Fruit fly (Drosophila melanogaster) whole organism: ENCODE data around the gene snky.

Source experiments
- CG8478 ChIP-seq: fragments of >200 bp; optimal IDR thresholded peaks from 2 replicates; lab custom pipeline; 2018; ENCODE audit warnings: inconsistent platforms
- Dll ChIP-seq: fragments of >200 bp; optimal IDR thresholded peaks from 2 replicates; lab custom pipeline; 2017
- EcR ChIP-seq, 2 experiments: fragments of >200 bp; optimal IDR thresholded peaks; 2 replicates each; lab custom pipeline; 2017; ENCODE audit warnings: missing biosample characterization in 2 of 2, missing genetic modification characterization in 2 of 2, missing genetic modification reagents in 2 of 2
- pan ChIP-seq: fragments of >200 bp; optimal IDR thresholded peaks from 2 replicates; lab custom pipeline; 2017
- psq ChIP-seq: fragments of >200 bp; optimal IDR thresholded peaks from 2 replicates; lab custom pipeline; 2017
- usp ChIP-seq: fragments of >200 bp; optimal IDR thresholded peaks from 2 replicates; lab custom pipeline; 2017; ENCODE audit warnings: missing biosample characterization, missing genetic modification characterization, mixed read lengths

Gene snky

dm6 chr3L:13174178-13174577 lies at the start of gene snky:
Gene snky (plus strand): TSS chr3L:13174478.
- TF ChIP-seq psq (no peak), pan (no peak), CG8478 (lab: Kevin White, UChicago) (no peak), Dll (lab: Kevin White, UChicago) (no peak), EcR (GFP tag; optimal IDR thresholded peaks at IDR 0.05; lab: Kevin White, UChicago) (no peak), usp (GFP tag; lab: Kevin White, UChicago) (no peak)

- TF ChIP-seq psq: no peak
- no peak for TF ChIP-seq Dll (lab: Kevin White, UChicago)
- no peak for TF ChIP-seq pan
- TF ChIP-seq EcR (GFP tag; optimal IDR thresholded peaks at IDR 0.05; lab: Kevin White, UChicago): no peak
- no peak for TF ChIP-seq usp (GFP tag; lab: Kevin White, UChicago)
- no peak for TF ChIP-seq CG8478 (lab: Kevin White, UChicago)
These were observed 41.1 kb upstream of the snky start for dm6 chr3L:13133140-13133539.

dm6 chr3L:13134906-13135305 lies 39.4 kb upstream of the snky start:
- TF ChIP-seq EcR (GFP tag; optimal IDR thresholded peaks at IDR 0.05; lab: Kevin White, UChicago) (no peak), Dll (lab: Kevin White, UChicago) (no peak), psq (no peak), usp (GFP tag; lab: Kevin White, UChicago) (no peak), CG8478 (lab: Kevin White, UChicago) (no peak), pan (no peak)

- TF ChIP-seq psq (no peak), EcR (GFP tag; optimal IDR thresholded peaks at IDR 0.05; lab: Kevin White, UChicago) (no peak)
These were observed 38.8 kb upstream of the snky start for dm6 chr3L:13135382-13135928.

- TF ChIP-seq CG8478 (lab: Kevin White, UChicago) (no peak), EcR (GFP tag; optimal IDR thresholded peaks at IDR 0.05; lab: Kevin White, UChicago) (no peak), Dll (lab: Kevin White, UChicago) (no peak), pan (no peak), psq (no peak), usp (GFP tag; lab: Kevin White, UChicago) (no peak)
These were observed 38.3 kb upstream of the snky start, which contains the start of gene CG33262 for dm6 chr3L:13135969-13136368. Gene CG33262 (plus strand): TSS chr3L:13136269.

- TF ChIP-seq psq: no peak
- TF ChIP-seq EcR (GFP tag; optimal IDR thresholded peaks at IDR 0.05; lab: Kevin White, UChicago): no peak
- no peak for TF ChIP-seq Dll (lab: Kevin White, UChicago)
- no peak for TF ChIP-seq usp (GFP tag; lab: Kevin White, UChicago)
- TF ChIP-seq CG8478 (lab: Kevin White, UChicago): no peak
- no peak for TF ChIP-seq pan
These were observed 36.9 kb upstream of the snky start for dm6 chr3L:13137394-13137793.

- TF ChIP-seq EcR (GFP tag; optimal IDR thresholded peaks at IDR 0.05; lab: Kevin White, UChicago) (no peak), CG8478 (lab: Kevin White, UChicago) (no peak), usp (GFP tag; lab: Kevin White, UChicago) (no peak), psq (no peak), pan (no peak), Dll (lab: Kevin White, UChicago) (no peak)
These were observed 29.3 kb upstream of the snky start for dm6 chr3L:13145021-13145420.

- TF ChIP-seq usp (GFP tag; lab: Kevin White, UChicago) (no peak), Dll (lab: Kevin White, UChicago) (no peak)
These were observed 27.8 kb upstream of the snky start for dm6 chr3L:13146491-13146890.

- TF ChIP-seq psq (no peak), Dll (lab: Kevin White, UChicago) (no peak), EcR (GFP tag; optimal IDR thresholded peaks at IDR 0.05; lab: Kevin White, UChicago) (no peak), usp (GFP tag; lab: Kevin White, UChicago) (no peak)
These were observed 20.2 kb upstream of the snky start for dm6 chr3L:13153915-13154542.

dm6 chr3L:13155276-13155675 lies 19.0 kb upstream of the snky start:
- no peak for TF ChIP-seq CG8478 (lab: Kevin White, UChicago)
- no peak for TF ChIP-seq Dll (lab: Kevin White, UChicago)
- TF ChIP-seq pan: no peak
- TF ChIP-seq EcR (GFP tag; optimal IDR thresholded peaks at IDR 0.05; lab: Kevin White, UChicago): no peak
- no peak for TF ChIP-seq psq
- TF ChIP-seq usp (GFP tag; lab: Kevin White, UChicago): no peak

- TF ChIP-seq pan: no peak
- no peak for TF ChIP-seq psq
- no peak for TF ChIP-seq CG8478 (lab: Kevin White, UChicago)
- no peak for TF ChIP-seq Dll (lab: Kevin White, UChicago)
- no peak for TF ChIP-seq usp (GFP tag; lab: Kevin White, UChicago)
- no peak for TF ChIP-seq EcR (GFP tag; optimal IDR thresholded peaks at IDR 0.05; lab: Kevin White, UChicago)
These were observed 5.0 kb upstream of the snky start for dm6 chr3L:13169280-13169679.

- TF ChIP-seq Dll (lab: Kevin White, UChicago) (no peak), pan (no peak), usp (GFP tag; lab: Kevin White, UChicago) (no peak), CG8478 (lab: Kevin White, UChicago) (no peak), EcR (GFP tag; optimal IDR thresholded peaks at IDR 0.05; lab: Kevin White, UChicago) (no peak), psq (no peak)
These were observed 4.0 kb upstream of the snky start for dm6 chr3L:13170251-13170761.
